Worm (Caenorhabditis elegans): ENCODE results near the gene nfyc-1.

- no peak for TF ChIP-seq skn-1 (tag; optimal IDR thresholded peaks at IDR 0.05)
- no peak for TF ChIP-seq lin-15B (tag; optimal IDR thresholded peaks at IDR 0.05)
- no peak for TF ChIP-seq nhr-76 (tag; optimal IDR thresholded peaks at IDR 0.05)
- TF ChIP-seq nhr-11 (tag; optimal IDR thresholded peaks at IDR 0.05) = no peak
- TF ChIP-seq tbx-2 (tag; optimal IDR thresholded peaks at IDR 0.05) = no peak
- TF ChIP-seq ztf-11 (tag; optimal IDR thresholded peaks at IDR 0.05) = no peak
- TF ChIP-seq ceh-16 (tag; optimal IDR thresholded peaks at IDR 0.05) = no peak
- TF ChIP-seq lin-39 (tag; optimal IDR thresholded peaks at IDR 0.05) = no peak
- no peak for TF ChIP-seq elt-1 (tag; optimal IDR thresholded peaks at IDR 0.05)
These were observed 11.5 kb downstream of the nfyc-1 start, which contains the start of gene tre-5 for ce11 chrII:55204-55603.

Measured in whole organism, L3 larva.